Fruit fly (Drosophila melanogaster): Measurements from ENCODE around the gene Pxt.

Gene Pxt

DNA sequence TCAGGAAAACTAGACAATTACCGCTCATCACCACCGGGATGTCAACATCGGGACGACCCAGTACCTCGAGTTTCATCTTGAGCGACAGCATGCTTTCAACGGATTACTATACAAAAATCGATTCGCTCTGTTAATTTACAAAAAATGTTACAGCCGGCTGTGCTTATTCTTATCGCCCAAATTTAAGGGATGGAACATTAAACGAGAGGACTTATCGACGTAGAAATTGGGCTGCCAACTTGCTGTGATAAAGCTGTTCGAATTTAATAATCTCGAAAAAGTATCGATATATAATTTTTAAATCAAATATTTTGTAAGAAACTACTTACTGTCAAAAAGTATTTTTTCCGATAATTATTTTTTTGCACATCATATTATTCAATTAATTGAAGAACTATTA is 32.4 kb upstream of the Pxt start, which contains the start of gene CG31249 (continued):
- TF ChIP-seq zf30C (GFP tag; optimal IDR thresholded peaks at IDR 0.05) (peak; percentile 21), CG12155 (GFP tag; optimal IDR thresholded peaks at IDR 0.05) (peak; percentile 4), onecut (GFP tag; IDR thresholded peaks at IDR 0.05) (peak; percentile 42), HLH4C (GFP tag; IDR thresholded peaks at IDR 0.05; ENCODE audit: partially characterized antibody) (peak; percentile 69), CG12391 (tag; optimal IDR thresholded peaks at IDR 0.05) (peak; percentile 43), Opbp (GFP tag; IDR thresholded peaks at IDR 0.05; ENCODE audit: partially characterized antibody) (peak; percentile 66; the same call in 2 of the 3 replicates), Dll (GFP tag; IDR thresholded peaks at IDR 0.05; ENCODE audit: partially characterized antibody) (peak; percentile 86), Six4 (GFP tag; optimal IDR thresholded peaks at IDR 0.05) (no peak), esg (GFP tag; conservative IDR thresholded peaks at IDR 0.05) (no peak), CG6791 (GFP tag; IDR thresholded peaks at IDR 0.05; ENCODE audit: partially characterized antibody) (peak; percentile 79), bbx (GFP tag; IDR thresholded peaks at IDR 0.05; ENCODE audit: partially characterized antibody) (peak; percentile 63), ci (GFP tag; IDR thresholded peaks at IDR 0.05) (no peak), row (GFP tag; IDR thresholded peaks at IDR 0.05) (peak; percentile 79), CG16813 (GFP tag; IDR thresholded peaks at IDR 0.05; ENCODE audit: partially characterized antibody) (peak; percentile 65), YL-1 (GFP tag; optimal IDR thresholded peaks at IDR 0.05) (peak; percentile 34), Dbx (GFP tag; IDR thresholded peaks at IDR 0.05) (peak; percentile 27; the same call in 1 of the 3 replicates), unc-4 (GFP tag; IDR thresholded peaks at IDR 0.05; ENCODE audit: partially characterized antibody) (peak; percentile 84), CG7963 (GFP tag; IDR thresholded peaks at IDR 0.05; ENCODE audit: partially characterized antibody) (0 out of 3 replicates have a peak, but pooled peaks have one; percentile 45), CG2116 (GFP tag; optimal IDR thresholded peaks at IDR 0.05) (peak; percentile 43), Meics (GFP tag; optimal IDR thresholded peaks at IDR 0.05) (no peak), ato (GFP tag; IDR thresholded peaks at IDR 0.05; ENCODE audit: partially characterized antibody) (peak; percentile 69; the same call in 1 of the 2 replicates), vnd (GFP tag; IDR thresholded peaks at IDR 0.05; ENCODE audit: partially characterized antibody) (peak; percentile 32; the same call in 1 of the 3 replicates), HHEX (GFP tag; optimal IDR thresholded peaks at IDR 0.05) (no peak), CG13894 (tag; optimal IDR thresholded peaks at IDR 0.05) (no peak), sens (GFP tag) (peak; percentile 43), sna (GFP tag; IDR thresholded peaks at IDR 0.05; ENCODE audit: partially characterized antibody) (peak; percentile 74; the same call in 1 of the 2 replicates), C15 (GFP tag; IDR thresholded peaks at IDR 0.05) (no peak), cg (GFP tag; optimal IDR thresholded peaks at IDR 0.05) (no peak), CG8089 (GFP tag; optimal IDR thresholded peaks at IDR 0.05) (no peak), CG8290 (GFP tag; optimal IDR thresholded peaks at IDR 0.05) (peak; percentile 13), CG8290 (tag; optimal IDR thresholded peaks at IDR 0.05) (no peak), ttk (GFP tag; IDR thresholded peaks at IDR 0.05) (no peak), CG2712 (tag; optimal IDR thresholded peaks at IDR 0.05) (peak; percentile 4), MBD-R2 (GFP tag; IDR thresholded peaks at IDR 0.05) (peak; percentile 76), gfzf (GFP tag; optimal IDR thresholded peaks at IDR 0.05) (peak; percentile 18), CG10267 (tag; optimal IDR thresholded peaks at IDR 0.05) (peak; percentile 15), CoRest (tag; optimal IDR thresholded peaks at IDR 0.05) (peak; percentile 26), HmgZ (tag; optimal IDR thresholded peaks at IDR 0.05) (peak; percentile 8), zen2 (GFP tag; IDR thresholded peaks at IDR 0.05; ENCODE audit: partially characterized antibody) (peak; percentile 73; the same call in 2 of the 3 replicates), Bgb (GFP tag; IDR thresholded peaks at IDR 0.05; ENCODE audit: partially characterized antibody) (peak; percentile 80), Med (GFP tag) (peak; percentile 59), Doc3 (GFP tag; IDR thresholded peaks at IDR 0.05; ENCODE audit: partially characterized antibody) (peak; percentile 79), Myb (GFP tag; optimal IDR thresholded peaks at IDR 0.05) (peak; percentile 12), tna (GFP tag; IDR thresholded peaks at IDR 0.05; ENCODE audit: partially characterized antibody) (peak; percentile 62), sima (GFP tag; optimal IDR thresholded peaks at IDR 0.05) (no peak), CG14710 (tag; optimal IDR thresholded peaks at IDR 0.05) (peak; percentile 18), HLHmδ (GFP tag; optimal IDR thresholded peaks at IDR 0.05) (no peak), Sry-δ (GFP tag; optimal IDR thresholded peaks at IDR 0.05) (peak; percentile 69), B-H2 (GFP tag; optimal IDR thresholded peaks at IDR 0.05) (peak; percentile 37)

Data from whole organism, embryonic.